Fruit fly (Drosophila melanogaster): ENCODE results near the gene CG7202.

CG7202 gene

DNA sequence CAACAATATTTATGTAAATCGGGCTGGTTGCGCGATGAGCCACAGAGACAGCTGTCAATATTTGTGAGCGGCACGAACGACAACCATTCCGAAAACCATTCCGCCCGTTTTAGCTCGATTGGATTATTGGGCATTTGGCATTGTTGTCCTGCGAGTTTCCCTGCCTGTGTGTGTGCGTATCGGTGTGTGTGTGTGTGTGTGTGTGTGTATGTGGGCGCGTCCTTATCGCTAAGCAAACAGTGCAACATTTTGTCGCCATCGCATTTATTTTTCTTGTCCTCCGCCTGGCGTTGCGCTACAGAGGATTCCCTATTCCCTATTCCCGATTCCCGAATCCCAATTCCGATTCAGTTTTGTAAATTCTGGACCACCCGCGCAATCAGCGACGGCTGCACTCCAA, 20.7 kb downstream of the CG7202 start:
- TF ChIP-seq Lpt (GFP tag; optimal IDR thresholded peaks at IDR 0.05) (no peak), knrl (GFP tag; IDR thresholded peaks at IDR 0.05; ENCODE audit: partially characterized antibody) (no peak), zf30C (GFP tag; optimal IDR thresholded peaks at IDR 0.05) (no peak), kah (GFP tag; optimal IDR thresholded peaks at IDR 0.05) (no peak), CG3407 (GFP tag; optimal IDR thresholded peaks at IDR 0.05) (no peak), CG15269 (tag; optimal IDR thresholded peaks at IDR 0.05) (no peak), CG14860 (GFP tag; IDR thresholded peaks at IDR 0.05; ENCODE audit: partially characterized antibody) (0 out of 3 replicates have a peak, but pooled peaks have one; percentile 19), dysf (GFP tag; IDR thresholded peaks at IDR 0.05) (no peak), cato (GFP tag; optimal IDR thresholded peaks at IDR 0.05; ENCODE audit: borderline replicate concordance) (no peak), CG10366 (GFP tag; IDR thresholded peaks at IDR 0.05) (no peak), HmgZ (tag; optimal IDR thresholded peaks at IDR 0.05) (no peak), Mes4 (GFP tag; optimal IDR thresholded peaks at IDR 0.05) (no peak), CG7357 (GFP tag; IDR thresholded peaks at IDR 0.05) (no peak), CG16815 (GFP tag; optimal IDR thresholded peaks at IDR 0.05) (no peak), bigmax (GFP tag; optimal IDR thresholded peaks at IDR 0.05) (no peak), bsh (GFP tag; optimal IDR thresholded peaks at IDR 0.05) (no peak), cg (GFP tag; optimal IDR thresholded peaks at IDR 0.05) (peak; percentile 36), tio (GFP tag; optimal IDR thresholded peaks at IDR 0.05) (no peak), run (tag; optimal IDR thresholded peaks at IDR 0.05) (no peak), pfk (GFP tag; optimal IDR thresholded peaks at IDR 0.05) (no peak), CG13296 (GFP tag; optimal IDR thresholded peaks at IDR 0.05) (no peak), CG18599 (GFP tag; optimal IDR thresholded peaks at IDR 0.05) (no peak), HLHmδ (GFP tag; optimal IDR thresholded peaks at IDR 0.05) (no peak), D (optimal IDR thresholded peaks at IDR 0.05) (peak; percentile 62), D (GFP tag; optimal IDR thresholded peaks at IDR 0.05) (no peak), lilli (GFP tag; optimal IDR thresholded peaks at IDR 0.05) (no peak), fru (optimal IDR thresholded peaks at IDR 0.05) (no peak), exex (tag; optimal IDR thresholded peaks at IDR 0.05) (no peak), aop (GFP tag; IDR thresholded peaks at IDR 0.05) (no peak), CG15479 (GFP tag; optimal IDR thresholded peaks at IDR 0.05) (peak; percentile 82)

DNA sequence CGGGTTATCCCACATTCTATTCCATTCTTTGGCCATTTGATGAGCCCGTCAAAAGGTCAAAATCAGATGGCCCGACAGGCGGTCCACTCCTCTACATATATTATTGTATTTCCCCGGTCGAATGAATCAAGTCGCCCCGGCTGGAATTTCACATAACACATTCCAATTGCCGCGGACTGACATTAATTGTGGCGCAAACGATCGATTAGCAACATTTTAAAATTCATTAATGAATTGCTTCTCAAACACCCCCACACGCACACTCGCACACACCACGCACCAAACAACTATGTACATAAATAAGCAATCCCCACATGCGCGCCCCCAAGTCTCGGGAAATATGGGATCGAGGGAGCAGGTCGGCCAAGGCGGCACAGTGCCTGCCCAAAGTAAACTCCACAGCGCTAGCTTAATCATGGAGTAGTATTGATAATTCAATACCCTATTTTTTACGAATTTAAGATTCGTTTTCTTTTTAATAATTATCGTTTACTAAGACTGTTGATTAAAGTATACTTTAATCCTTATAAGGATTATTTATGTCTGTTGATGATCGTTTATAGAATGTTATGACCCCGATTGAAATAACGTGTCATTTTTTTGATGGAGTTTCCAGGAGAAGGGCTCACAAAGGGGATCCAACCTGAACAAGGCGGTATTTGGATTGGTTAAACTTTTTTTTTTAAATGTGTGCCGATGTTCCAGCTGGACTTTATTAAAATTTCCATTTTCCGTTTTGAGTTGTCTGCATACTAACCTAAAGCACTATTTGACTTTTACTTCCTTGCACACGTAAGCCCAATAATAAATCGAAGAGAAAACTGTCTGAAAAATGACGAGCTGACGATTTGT, 27.1 kb downstream of the CG7202 start:
- peak; percentile 33 for TF ChIP-seq nmo (GFP tag; optimal IDR thresholded peaks at IDR 0.05)
- no peak for TF ChIP-seq ATbp (GFP tag; optimal IDR thresholded peaks at IDR 0.05)
- peak; percentile 88 for TF ChIP-seq sd (tag; optimal IDR thresholded peaks at IDR 0.05)
- peak; percentile 2 for TF ChIP-seq dmrt11E (tag; optimal IDR thresholded peaks at IDR 0.05)
- TF ChIP-seq gem (tag; optimal IDR thresholded peaks at IDR 0.05), result peak; percentile 17
- TF ChIP-seq abd-A (tag; optimal IDR thresholded peaks at IDR 0.05), result peak; percentile 63
- TF ChIP-seq sens-2 (GFP tag; IDR thresholded peaks at IDR 0.05), result no peak
- peak; percentile 86 for TF ChIP-seq sens (GFP tag)
- TF ChIP-seq CG10979 (tag; optimal IDR thresholded peaks at IDR 0.05), result peak; percentile 31
- peak; percentile 64 for TF ChIP-seq D19A (tag; optimal IDR thresholded peaks at IDR 0.05)
- TF ChIP-seq CG12744 (GFP tag; optimal IDR thresholded peaks at IDR 0.05), result no peak
- no peak for TF ChIP-seq D (optimal IDR thresholded peaks at IDR 0.05)
- TF ChIP-seq D (GFP tag; optimal IDR thresholded peaks at IDR 0.05), result peak; percentile 17
- 0 out of 2 replicates have a peak, but pooled peaks have one; percentile 20 for TF ChIP-seq CG31441 (GFP tag; IDR thresholded peaks at IDR 0.05)
- no peak for TF ChIP-seq CG10654 (GFP tag; optimal IDR thresholded peaks at IDR 0.05)
- TF ChIP-seq Ets65A (GFP tag), result peak; percentile 42
- peak; percentile 8 for TF ChIP-seq cg (GFP tag; optimal IDR thresholded peaks at IDR 0.05)
- TF ChIP-seq tx (GFP tag; optimal IDR thresholded peaks at IDR 0.05), result no peak
- peak in 1 of 2 experiments; percentile 2 for TF ChIP-seq Pdp1 (GFP tag; optimal IDR thresholded peaks at IDR 0.05)
- 0 out of 2 replicates have a peak, but pooled peaks have one; percentile 10 for TF ChIP-seq Ptx1 (GFP tag; IDR thresholded peaks at IDR 0.05)
- TF ChIP-seq CG32767 (GFP tag; IDR thresholded peaks at IDR 0.05), result no peak
- peak in 1 of 2 experiments; percentile 33 for TF ChIP-seq Hr78 (GFP tag; optimal IDR thresholded peaks at IDR 0.05)
